Worm (Caenorhabditis elegans) whole organism, L1 larva: ENCODE measurements around the gene polh-1.

ENCODE experiments used
- F16B12.6 ChIP-seq: fragments of 150-350 bp; optimal IDR thresholded peaks from 2 replicates; lab custom pipeline; 2014; ENCODE audit warnings: missing biosample characterization, missing genetic modification characterization
- aha-1 ChIP-seq: fragments of 150-350 bp; optimal IDR thresholded peaks from 2 replicates; lab custom pipeline; 2014; ENCODE audit warnings: missing biosample characterization, missing genetic modification characterization
- aly-2 ChIP-seq: fragments of 150-350 bp; optimal IDR thresholded peaks from 2 replicates; lab custom pipeline; 2014; ENCODE audit warnings: missing biosample characterization, missing genetic modification characterization
- ama-1 ChIP-seq: fragments of 150-350 bp; optimal IDR thresholded peaks from 2 replicates; lab custom pipeline; 2014
- blmp-1 ChIP-seq: fragments of 150-350 bp; optimal IDR thresholded peaks from 2 replicates; lab custom pipeline; 2014; ENCODE audit warnings: missing biosample characterization, missing genetic modification characterization
- ceh-8 ChIP-seq: fragments of 200-800 bp; sonication (Bioruptor generic); optimal IDR thresholded peaks from 2 replicates; lab custom pipeline; 2018; ENCODE audit warnings: mild to moderate bottlenecking, missing genetic modification characterization, moderate library complexity, missing compliant biosample characterization
- ceh-88 ChIP-seq: fragments of 200-800 bp; sonication (Bioruptor generic); IDR thresholded peaks from 2 replicates; pipeline ENCODE4 v1.3.6; 2022; ENCODE audit warnings: missing genetic modification characterization, missing compliant biosample characterization
- ces-1 ChIP-seq: fragments of 150-350 bp; optimal IDR thresholded peaks from 2 replicates; lab custom pipeline; 2014; ENCODE audit warnings: missing biosample characterization, missing genetic modification reagents, missing genetic modification characterization
- efl-1 ChIP-seq, 4 experiments: fragments of 150-350 bp; optimal IDR thresholded peaks in 3 of 4; peaks in 1 of 4; 1 replicate in 1 of 4; 2 replicates in 3 of 4; lab custom pipeline; 2014; ENCODE audit warnings: missing biosample characterization in 2 of 4, missing genetic modification characterization in 2 of 4, missing genetic modification reagents in 2 of 4
- egl-13 ChIP-seq: sonication (generic microtip); optimal IDR thresholded peaks from 2 replicates; lab custom pipeline; 2016; ENCODE audit warnings: missing genotype, missing genetic modification reagents, missing genetic modification characterization, missing compliant biosample characterization
- elt-3 ChIP-seq, 6 experiments: fragments of 150-350 bp in 1 of 6; sonication (generic microtip); optimal IDR thresholded peaks; 2 replicates each; lab custom pipeline; 2017 to 2018; ENCODE audit warnings: missing biosample characterization in 6 of 6, missing genetic modification characterization in 6 of 6, inconsistent platforms in 1 of 6
- fkh-10 ChIP-seq: sonication (generic microtip); optimal IDR thresholded peaks from 2 replicates; lab custom pipeline; 2017; ENCODE audit warnings: missing biosample characterization, missing genetic modification reagents, missing genetic modification characterization
- fkh-4 ChIP-seq: sonication (generic microtip); optimal IDR thresholded peaks from 2 replicates; lab custom pipeline; 2016; ENCODE audit warnings: missing compliant biosample characterization, missing genetic modification characterization, borderline replicate concordance
- fkh-8 ChIP-seq: sonication (generic microtip); optimal IDR thresholded peaks from 2 replicates; lab custom pipeline; 2016; ENCODE audit warnings: mild to moderate bottlenecking, missing genetic modification characterization, missing compliant biosample characterization
- fos-1 ChIP-seq: fragments of 150-350 bp; optimal IDR thresholded peaks from 2 replicates; lab custom pipeline; 2014; ENCODE audit warnings: missing biosample characterization, missing genetic modification characterization
- hlh-17 ChIP-seq: fragments of 200-800 bp; sonication (Bioruptor generic); optimal IDR thresholded peaks from 2 replicates; lab custom pipeline; 2018; ENCODE audit warnings: missing genetic modification characterization, mild to moderate bottlenecking, missing compliant biosample characterization, moderate library complexity, borderline replicate concordance
- lin-13 ChIP-seq: fragments of 150-350 bp; optimal IDR thresholded peaks from 2 replicates; lab custom pipeline; 2014; ENCODE audit warnings: missing biosample characterization, missing genetic modification reagents, missing genetic modification characterization
- lin-14 ChIP-seq: fragments of 200-800 bp; sonication (Bioruptor generic); optimal IDR thresholded peaks from 2 replicates; lab custom pipeline; 2018; ENCODE audit warnings: mild to moderate bottlenecking, missing genetic modification characterization, moderate library complexity, missing compliant biosample characterization
- lin-35 ChIP-seq, 2 experiments: fragments of 150-350 bp; optimal IDR thresholded peaks; 2 replicates each; lab custom pipeline; 2014; ENCODE audit warnings: missing biosample characterization in 2 of 2, missing genetic modification characterization in 2 of 2, missing genetic modification reagents in 2 of 2
- lin-39 ChIP-seq: fragments of 150-350 bp; optimal IDR thresholded peaks from 2 replicates; lab custom pipeline; 2014; ENCODE audit warnings: missing biosample characterization, missing genetic modification reagents, missing genetic modification characterization
- lir-3 ChIP-seq: sonication (generic microtip); optimal IDR thresholded peaks from 2 replicates; lab custom pipeline; 2016; ENCODE audit warnings: mild to moderate bottlenecking, missing genetic modification characterization, moderate library complexity, missing compliant biosample characterization; ENCODE audit not compliant: poor library complexity
- lsy-2 ChIP-seq, 2 experiments: fragments of 150-350 bp; optimal IDR thresholded peaks; 2 replicates each; lab custom pipeline; 2014; ENCODE audit warnings: missing biosample characterization in 2 of 2, missing genetic modification characterization in 2 of 2
- mab-9 ChIP-seq: fragments of 200-800 bp; sonication (Bioruptor generic); IDR thresholded peaks from 2 replicates; pipeline ENCODE4 v1.3.6; 2022; ENCODE audit warnings: missing genetic modification reagents, missing genetic modification characterization, missing compliant biosample characterization
- mdl-1 ChIP-seq, 2 experiments: fragments of 150-350 bp; optimal IDR thresholded peaks; 2 replicates each; lab custom pipeline; 2014 to 2017; ENCODE audit warnings: missing biosample characterization in 2 of 2, missing genetic modification characterization in 2 of 2, inconsistent platforms in 1 of 2
- mef-2 ChIP-seq: fragments of 150-350 bp; optimal IDR thresholded peaks from 2 replicates; lab custom pipeline; 2014; ENCODE audit warnings: missing biosample characterization, missing genetic modification characterization
- mep-1 ChIP-seq: fragments of 150-350 bp; optimal IDR thresholded peaks from 2 replicates; lab custom pipeline; 2014; ENCODE audit warnings: missing biosample characterization, missing genetic modification characterization
- nhr-20 ChIP-seq: sonication (generic microtip); optimal IDR thresholded peaks from 2 replicates; lab custom pipeline; 2016; ENCODE audit warnings: mild to moderate bottlenecking, missing genetic modification characterization, missing compliant biosample characterization
- nhr-237 ChIP-seq: fragments of 150-350 bp; optimal IDR thresholded peaks from 2 replicates; lab custom pipeline; 2014; ENCODE audit warnings: missing biosample characterization, missing genetic modification characterization
- nhr-28 ChIP-seq: fragments of 150-350 bp; optimal IDR thresholded peaks from 2 replicates; lab custom pipeline; 2014; ENCODE audit warnings: missing biosample characterization, missing genetic modification characterization
- nhr-47 ChIP-seq: sonication (generic microtip); optimal IDR thresholded peaks from 2 replicates; lab custom pipeline; 2016; ENCODE audit warnings: mild to moderate bottlenecking, missing genetic modification characterization, moderate library complexity, missing compliant biosample characterization
- nhr-71 ChIP-seq: sonication (generic microtip); optimal IDR thresholded peaks from 2 replicates; lab custom pipeline; 2016; ENCODE audit warnings: mild to moderate bottlenecking, missing genetic modification characterization, moderate library complexity, missing compliant biosample characterization
- nhr-85 ChIP-seq: sonication (generic microtip); peaks from one replicate; lab custom pipeline; 2016; ENCODE audit warnings: missing genetic modification characterization, inconsistent platforms, missing compliant biosample characterization
- pqm-1 ChIP-seq: sonication (generic microtip); optimal IDR thresholded peaks from 3 replicates; lab custom pipeline; 2017; ENCODE audit warnings: missing biosample characterization, missing genetic modification characterization
- rnt-1 ChIP-seq: sonication (generic microtip); optimal IDR thresholded peaks from 2 replicates; lab custom pipeline; 2016; ENCODE audit warnings: mild to moderate bottlenecking, missing genetic modification characterization, moderate library complexity, missing compliant biosample characterization
- snu-23 ChIP-seq: sonication (generic microtip); optimal IDR thresholded peaks from 2 replicates; lab custom pipeline; 2016; ENCODE audit warnings: missing genetic modification characterization, missing compliant biosample characterization
- sptf-1 ChIP-seq: fragments of 150-350 bp; optimal IDR thresholded peaks from 2 replicates; lab custom pipeline; 2014; ENCODE audit warnings: missing biosample characterization, missing genetic modification characterization
- swsn-7 ChIP-seq: sonication (generic microtip); optimal IDR thresholded peaks from 2 replicates; lab custom pipeline; 2016; ENCODE audit warnings: missing genetic modification characterization, missing compliant biosample characterization
- unc-30 ChIP-seq: sonication (generic microtip); optimal IDR thresholded peaks from 2 replicates; lab custom pipeline; 2017; ENCODE audit warnings: missing biosample characterization, missing genetic modification characterization
- unc-86 ChIP-seq: sonication (generic microtip); optimal IDR thresholded peaks from 2 replicates; lab custom pipeline; 2016; ENCODE audit warnings: missing genetic modification characterization, missing compliant biosample characterization
- zag-1 ChIP-seq: fragments of 150-350 bp; optimal IDR thresholded peaks from 2 replicates; lab custom pipeline; 2014; ENCODE audit warnings: missing biosample characterization, missing genetic modification characterization
- ztf-11 ChIP-seq, 2 experiments: sonication (generic microtip); optimal IDR thresholded peaks; 2 replicates each; lab custom pipeline; 2016 to 2017; ENCODE audit warnings: missing genetic modification characterization in 2 of 2, missing biosample characterization in 1 of 2, missing compliant biosample characterization in 1 of 2
- ztf-4 ChIP-seq: fragments of 150-350 bp; optimal IDR thresholded peaks from 2 replicates; lab custom pipeline; 2014; ENCODE audit warnings: missing biosample characterization, missing genetic modification characterization

Gene polh-1

ce11 chrIII:1922516-1922915 lies 27.6 kb downstream of the polh-1 start (continued):
- TF ChIP-seq lsy-2 (tag; optimal IDR thresholded peaks at IDR 0.05; lab: Kevin White, UChicago) (peak in 1 of 2 experiments; percentile 39), fkh-4 (tag; lab: Kevin White, UChicago) (peak; percentile 83), lin-39 (tag; lab: Kevin White, UChicago) (no peak), nhr-47 (peak; percentile 87), F16B12.6 (tag; lab: Kevin White, UChicago) (no peak), fkh-8 (peak; percentile 88), aly-2 (no peak), ces-1 (GFP tag; lab: Kevin White, UChicago) (no peak), ztf-4 (no peak), zag-1 (tag; lab: Kevin White, UChicago) (no peak), lin-35 (GFP tag; optimal IDR thresholded peaks at IDR 0.05; lab: Kevin White, UChicago) (no peak), elt-3 (tag; optimal IDR thresholded peaks at IDR 0.05; lab: Kevin White, UChicago) (no peak), nhr-20 (tag; lab: Kevin White, UChicago) (peak; percentile 26), mef-2 (tag; lab: Kevin White, UChicago) (no peak), fos-1 (peak; percentile 60), nhr-85 (tag; lab: Kevin White, UChicago) (peak; percentile 42), egl-13 (peak; percentile 84), lin-13 (GFP tag; lab: Kevin White, UChicago) (no peak), pqm-1 (tag; lab: Kevin White, UChicago) (no peak), swsn-7 (tag; lab: Kevin White, UChicago) (peak; percentile 34), mep-1 (no peak), aha-1 (tag; lab: Kevin White, UChicago) (no peak), unc-86 (no peak), sptf-1 (tag; lab: Kevin White, UChicago) (no peak), unc-30 (no peak), mab-9 (GFP tag; lab: Robert Waterston, UW) (no peak), rnt-1 (tag; lab: Kevin White, UChicago) (no peak), mdl-1 (tag; optimal IDR thresholded peaks at IDR 0.05; lab: Kevin White, UChicago) (no peak), nhr-71 (tag; lab: Kevin White, UChicago) (peak; percentile 73), nhr-28 (tag; lab: Kevin White, UChicago) (no peak), hlh-17 (GFP tag; lab: Kevin White, UChicago) (no peak), ceh-88 (GFP tag; lab: Robert Waterston, UW) (no peak), ztf-11 (tag; optimal IDR thresholded peaks at IDR 0.05; lab: Kevin White, UChicago) (no peak), blmp-1 (tag; lab: Kevin White, UChicago) (peak; percentile 11), fkh-10 (no peak), snu-23 (GFP tag; lab: Kevin White, UChicago) (no peak), lin-14 (GFP tag; lab: Kevin White, UChicago) (peak; percentile 36), lir-3 (tag; lab: Kevin White, UChicago) (no peak), ceh-8 (GFP tag; lab: Kevin White, UChicago) (peak; percentile 42)

- TF ChIP-seq blmp-1 (tag; lab: Kevin White, UChicago) (no peak), pqm-1 (tag; lab: Kevin White, UChicago) (no peak), nhr-237 (tag; lab: Kevin White, UChicago) (no peak), ama-1 (lab: Kevin White, UChicago) (no peak), zag-1 (tag; lab: Kevin White, UChicago) (no peak), efl-1 (optimal IDR thresholded peaks at IDR 0.05; lab: Kevin White, UChicago) (no peak), efl-1 (GFP tag; optimal IDR thresholded peaks at IDR 0.05 in 1 of 2; lab: Kevin White, UChicago) (peak in 1 of 2 experiments; percentile 75)
Observed at ce11 chrIII:1922081-1922480, 28.0 kb downstream of the polh-1 start.
